Worm (Caenorhabditis elegans): ENCODE measurements around the gene cyp-13A4.

- no peak for TF ChIP-seq unc-62 (GFP tag; optimal IDR thresholded peaks at IDR 0.05)
- no peak for TF ChIP-seq lin-39 (tag; optimal IDR thresholded peaks at IDR 0.05)
- no peak for TF ChIP-seq lin-11 (tag; optimal IDR thresholded peaks at IDR 0.05)
- TF ChIP-seq nhr-11 (tag; optimal IDR thresholded peaks at IDR 0.05) = no peak
- TF ChIP-seq snpc-4 (tag; optimal IDR thresholded peaks at IDR 0.05) = no peak
- TF ChIP-seq fos-1 (tag; optimal IDR thresholded peaks at IDR 0.05) = no peak
These were observed 5.8 kb upstream of the cyp-13A4 start, which contains the start of gene cyp-13A7 for ce11 chrII:9803320-9803719.

All from whole organism, L2 larva.